Worm (Caenorhabditis elegans): ENCODE measurements around the gene T23F11.11.

T23F11.11 gene

DNA sequence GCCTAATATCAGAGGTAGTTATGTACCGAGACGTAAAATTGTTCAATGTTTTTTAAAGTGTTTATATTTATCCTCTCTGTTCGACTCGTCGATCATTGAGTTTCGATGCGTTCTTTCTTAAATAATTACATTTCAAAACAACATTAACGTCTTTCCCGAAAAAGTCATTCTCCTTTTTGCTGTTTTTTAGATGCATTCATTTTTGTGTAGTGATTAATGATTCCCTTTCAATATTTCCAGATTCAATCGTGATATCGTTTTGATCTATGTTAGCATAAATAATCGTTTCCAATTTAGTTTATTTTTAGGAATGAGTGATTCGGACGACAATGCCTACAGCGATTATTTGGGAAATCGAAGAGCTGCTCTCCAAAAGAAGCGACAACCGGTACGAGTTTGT, 22.3 kb upstream of the T23F11.11 start, which contains the start of gene T04A8.8:
T04A8.8 (plus strand) TSS at position 301 of the 400 bp plus-strand sequence.
- TF ChIP-seq sox-4 (tag; optimal IDR thresholded peaks at IDR 0.05) (no peak), hlh-8 (tag; optimal IDR thresholded peaks at IDR 0.05) (no peak), nhr-232 (tag; optimal IDR thresholded peaks at IDR 0.05) (no peak), ceh-22 (tag; optimal IDR thresholded peaks at IDR 0.05) (no peak), pha-4 (tag; optimal IDR thresholded peaks at IDR 0.05) (no peak), pqm-1 (tag; optimal IDR thresholded peaks at IDR 0.05) (no peak), ceh-24 (tag; optimal IDR thresholded peaks at IDR 0.05) (no peak), fkh-10 (GFP tag; optimal IDR thresholded peaks at IDR 0.05) (no peak), ceh-45 (GFP tag; IDR thresholded peaks at IDR 0.05) (no peak)

DNA sequence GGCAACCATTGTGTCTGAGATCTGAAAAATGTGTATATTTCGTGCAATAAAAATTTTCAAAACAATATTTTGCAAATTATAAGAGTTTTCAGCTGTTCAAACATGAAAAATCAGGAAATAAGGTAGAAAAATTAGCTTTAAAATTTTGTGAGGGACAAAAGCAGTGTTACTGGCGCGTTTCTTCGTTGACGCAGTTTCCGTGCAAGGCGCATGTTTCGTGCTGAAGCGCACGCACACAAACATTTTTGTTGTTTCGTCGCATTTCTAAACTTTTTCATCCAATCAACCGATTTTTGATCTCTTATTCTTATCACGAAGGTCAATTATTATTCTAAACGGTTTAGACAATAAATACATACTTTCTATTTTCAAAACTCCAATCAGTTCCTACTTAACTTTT, 21.9 kb upstream of the T23F11.11 start, which contains the start of gene nifk-1:
nifk-1 (minus strand) TSS at position 27 of the 400 bp plus-strand sequence.
- TF ChIP-seq tbx-2 (tag; optimal IDR thresholded peaks at IDR 0.05) (peak; percentile 50), ceh-31 (tag; optimal IDR thresholded peaks at IDR 0.05) (peak; percentile 23), ztf-16 (tag; optimal IDR thresholded peaks at IDR 0.05) (peak; percentile 5), lim-6 (tag; optimal IDR thresholded peaks at IDR 0.05) (no peak), sox-4 (tag; optimal IDR thresholded peaks at IDR 0.05) (no peak), elt-2 (tag; optimal IDR thresholded peaks at IDR 0.05) (peak; percentile 63), fkh-6 (tag; optimal IDR thresholded peaks at IDR 0.05) (no peak), ceh-18 (tag; optimal IDR thresholded peaks at IDR 0.05) (peak; percentile 14), ceh-6 (GFP tag; optimal IDR thresholded peaks at IDR 0.05) (no peak), ets-4 (tag; optimal IDR thresholded peaks at IDR 0.05) (peak; percentile 16), zip-5 (tag; optimal IDR thresholded peaks at IDR 0.05) (no peak), hlh-15 (tag; optimal IDR thresholded peaks at IDR 0.05) (no peak), nfya-1 (tag; optimal IDR thresholded peaks at IDR 0.05) (peak; percentile 70), pag-3 (tag; optimal IDR thresholded peaks at IDR 0.05; ENCODE audit: borderline replicate concordance) (no peak), dve-1 (tag; optimal IDR thresholded peaks at IDR 0.05) (no peak), mec-3 (tag; optimal IDR thresholded peaks at IDR 0.05; ENCODE audit: borderline replicate concordance) (no peak), unc-55 (GFP tag; optimal IDR thresholded peaks at IDR 0.05) (no peak), C08G9.2 (tag; optimal IDR thresholded peaks at IDR 0.05) (no peak), odd-2 (tag; optimal IDR thresholded peaks at IDR 0.05) (no peak), Y22D7AL.16 (tag; optimal IDR thresholded peaks at IDR 0.05) (no peak), npax-4 (tag; optimal IDR thresholded peaks at IDR 0.05) (no peak), K09A11.1 (tag; optimal IDR thresholded peaks at IDR 0.05; ENCODE audit: insufficient read depth) (no peak), ceh-30 (tag; optimal IDR thresholded peaks at IDR 0.05) (no peak), ref-2 (tag; optimal IDR thresholded peaks at IDR 0.05) (no peak), tbx-7 (tag; optimal IDR thresholded peaks at IDR 0.05) (no peak), nhr-11 (tag; optimal IDR thresholded peaks at IDR 0.05) (no peak), ceh-14 (tag; optimal IDR thresholded peaks at IDR 0.05) (no peak), ceh-9 (tag; optimal IDR thresholded peaks at IDR 0.05) (no peak), T23F11.4 (GFP tag; optimal IDR thresholded peaks at IDR 0.05) (no peak), ceh-2 (tag; optimal IDR thresholded peaks at IDR 0.05) (no peak), unc-42 (tag; optimal IDR thresholded peaks at IDR 0.05) (peak; percentile 29), K02D7.2 (tag; optimal IDR thresholded peaks at IDR 0.05) (no peak), ttx-3 (tag; optimal IDR thresholded peaks at IDR 0.05) (no peak), pax-1 (tag; optimal IDR thresholded peaks at IDR 0.05) (no peak), ahr-1 (tag; optimal IDR thresholded peaks at IDR 0.05) (no peak), ceh-19 (GFP tag; optimal IDR thresholded peaks at IDR 0.05) (no peak), ceh-45 (GFP tag; IDR thresholded peaks at IDR 0.05) (no peak)

Measured in whole organism, late embryonic.